Worm (Caenorhabditis elegans): ENCODE data around the gene flp-25.

DNA sequence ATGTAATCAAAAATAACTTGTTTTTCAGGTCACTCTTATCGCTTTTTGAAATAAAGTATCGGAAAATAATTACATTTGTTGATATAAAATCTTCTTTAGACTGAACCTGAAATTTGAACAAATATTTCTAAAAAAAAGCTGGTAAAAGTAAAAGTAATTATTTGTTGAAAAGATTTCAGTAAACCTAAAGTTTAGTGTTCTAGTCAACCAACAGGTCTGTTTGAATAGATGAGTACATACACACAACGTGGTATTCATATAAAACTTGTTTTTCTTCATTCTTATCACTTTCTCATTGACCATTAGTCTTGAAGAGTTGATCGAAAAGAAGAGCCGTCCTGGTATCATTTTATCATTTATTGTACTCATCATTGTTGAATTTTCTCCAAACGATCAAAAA, 41.7 kb upstream of the flp-25 start, which contains the start of gene C40H1.9:
- TF ChIP-seq unc-42 (tag; optimal IDR thresholded peaks at IDR 0.05): no peak
- no peak for TF ChIP-seq hlh-30 (tag; optimal IDR thresholded peaks at IDR 0.05; ENCODE audit: insufficient read depth)
- no peak for TF ChIP-seq pha-4 (tag; optimal IDR thresholded peaks at IDR 0.05)
- TF ChIP-seq fkh-10 (GFP tag; optimal IDR thresholded peaks at IDR 0.05): no peak
- no peak for TF ChIP-seq unc-3 (GFP tag; conservative IDR thresholded peaks at IDR 0.05)
- TF ChIP-seq unc-3 (tag; optimal IDR thresholded peaks at IDR 0.05): no peak
- TF ChIP-seq sox-4 (tag; optimal IDR thresholded peaks at IDR 0.05): no peak
- no peak for TF ChIP-seq ama-1 (optimal IDR thresholded peaks at IDR 0.05)

All from whole organism, late embryonic.